Worm (Caenorhabditis elegans): Measurements from ENCODE around the gene athp-2.

The athp-2 gene

DNA sequence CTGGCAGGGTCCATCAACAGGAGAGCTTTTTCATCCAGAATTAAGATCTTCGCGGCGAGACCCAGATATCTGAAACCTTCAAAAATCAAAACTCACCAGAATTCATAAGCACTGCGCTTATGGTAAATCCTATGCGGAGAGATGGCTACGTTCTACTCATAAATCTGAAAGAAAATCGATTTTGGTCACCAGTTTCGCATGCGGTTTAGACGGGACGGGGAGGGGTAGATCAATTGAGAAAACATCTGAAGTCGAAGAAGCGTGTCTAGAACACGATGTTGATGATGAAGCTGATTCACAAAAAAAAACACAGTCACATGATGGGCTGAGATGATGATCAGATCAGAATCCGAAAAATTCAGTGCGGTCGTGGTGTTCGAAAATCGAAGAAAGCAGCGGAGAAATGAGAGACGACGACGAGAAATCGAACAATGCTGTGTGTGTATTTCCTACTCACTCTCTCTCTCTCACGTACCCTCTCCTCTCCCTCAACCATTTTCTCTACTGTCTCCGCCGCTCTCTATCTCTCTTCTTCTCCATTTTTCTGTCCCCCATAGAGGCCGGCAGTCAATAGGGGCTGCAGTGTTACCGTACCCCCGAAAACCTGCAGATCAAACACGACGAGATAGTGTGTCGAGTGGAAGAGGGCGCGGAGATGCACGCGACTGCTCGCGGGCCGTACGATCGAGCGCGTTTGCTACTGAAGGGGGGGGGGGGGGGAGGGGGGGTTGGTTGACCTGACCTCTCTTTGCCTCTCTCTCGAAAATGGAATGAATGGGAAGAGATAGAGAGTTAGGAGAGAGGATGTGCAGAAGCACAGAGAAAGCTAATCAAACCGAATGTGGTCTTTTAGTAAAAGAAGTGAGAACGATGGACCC lies 36.6 kb downstream of the athp-2 start, which contains the start of gene ntl-2 (continued):
- TF ChIP-seq C08G9.2 (tag; optimal IDR thresholded peaks at IDR 0.05) (peak; percentile 51), ceh-14 (tag; optimal IDR thresholded peaks at IDR 0.05) (peak; percentile 60), ttx-3 (tag; optimal IDR thresholded peaks at IDR 0.05) (no peak), ceh-30 (tag; optimal IDR thresholded peaks at IDR 0.05) (peak; percentile 66), sox-4 (tag; optimal IDR thresholded peaks at IDR 0.05) (peak; percentile 52), che-1 (tag; optimal IDR thresholded peaks at IDR 0.05) (peak; percentile 67), ceh-31 (tag; optimal IDR thresholded peaks at IDR 0.05) (peak; percentile 86), ceh-22 (tag; optimal IDR thresholded peaks at IDR 0.05) (peak; percentile 30), mec-3 (tag; optimal IDR thresholded peaks at IDR 0.05; ENCODE audit: borderline replicate concordance) (no peak), dve-1 (tag; optimal IDR thresholded peaks at IDR 0.05) (peak; percentile 85), lin-11 (tag; optimal IDR thresholded peaks at IDR 0.05) (peak; percentile 41), nfya-1 (tag; optimal IDR thresholded peaks at IDR 0.05) (peak; percentile 99), K09A11.1 (tag; optimal IDR thresholded peaks at IDR 0.05; ENCODE audit: insufficient read depth) (no peak), ceh-34 (tag; optimal IDR thresholded peaks at IDR 0.05) (peak; percentile 76), ahr-1 (tag; optimal IDR thresholded peaks at IDR 0.05) (no peak), fax-1 (tag; optimal IDR thresholded peaks at IDR 0.05) (peak; percentile 3), sdc-2 (tag; optimal IDR thresholded peaks at IDR 0.05) (peak; percentile 62), pag-3 (tag; optimal IDR thresholded peaks at IDR 0.05; ENCODE audit: borderline replicate concordance) (no peak), hlh-8 (tag; optimal IDR thresholded peaks at IDR 0.05) (no peak), ceh-6 (GFP tag; optimal IDR thresholded peaks at IDR 0.05) (peak; percentile 68), npax-4 (tag; optimal IDR thresholded peaks at IDR 0.05) (no peak), unc-3 (GFP tag; conservative IDR thresholded peaks at IDR 0.05) (0 out of 2 replicates have a peak, but pooled peaks have one; percentile 44), unc-3 (tag; optimal IDR thresholded peaks at IDR 0.05) (peak; percentile 64), ceh-19 (GFP tag; optimal IDR thresholded peaks at IDR 0.05) (peak; percentile 87)

DNA sequence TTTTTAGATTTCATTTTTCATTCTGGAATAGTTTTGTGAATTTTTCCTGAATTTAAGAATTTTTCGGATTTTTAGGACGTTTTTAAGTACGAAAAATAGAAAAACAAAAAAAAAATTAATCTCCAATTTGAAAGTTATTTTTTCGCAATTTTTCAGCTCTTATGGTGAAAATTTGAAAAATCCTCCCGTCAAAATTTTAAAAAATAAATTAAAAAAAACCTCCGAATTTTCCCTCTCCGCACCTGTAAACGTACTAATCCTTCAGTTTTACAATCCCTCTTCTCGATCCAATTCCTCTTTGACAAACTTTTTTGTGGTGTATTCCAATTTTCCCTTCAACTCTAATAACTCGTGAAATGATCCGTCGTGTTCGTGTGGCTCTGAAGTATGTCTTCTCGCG lies 38.2 kb downstream of the athp-2 start, which contains the start of gene B0286.1:
Gene B0286.1, plus strand, starts transcription at position 301 of the 400 bp plus-strand sequence.
- TF ChIP-seq hlh-6 (tag; optimal IDR thresholded peaks at IDR 0.05) (no peak), madf-2 (tag; optimal IDR thresholded peaks at IDR 0.05) (no peak), ahr-1 (tag; optimal IDR thresholded peaks at IDR 0.05) (no peak), syd-9 (tag; optimal IDR thresholded peaks at IDR 0.05) (no peak), sox-2 (GFP tag; IDR thresholded peaks at IDR 0.05) (no peak), eyg-1 (tag; optimal IDR thresholded peaks at IDR 0.05) (no peak), ceh-31 (tag; optimal IDR thresholded peaks at IDR 0.05) (no peak), hlh-13 (GFP tag; optimal IDR thresholded peaks at IDR 0.05) (no peak), ceh-6 (GFP tag; optimal IDR thresholded peaks at IDR 0.05) (no peak)

DNA sequence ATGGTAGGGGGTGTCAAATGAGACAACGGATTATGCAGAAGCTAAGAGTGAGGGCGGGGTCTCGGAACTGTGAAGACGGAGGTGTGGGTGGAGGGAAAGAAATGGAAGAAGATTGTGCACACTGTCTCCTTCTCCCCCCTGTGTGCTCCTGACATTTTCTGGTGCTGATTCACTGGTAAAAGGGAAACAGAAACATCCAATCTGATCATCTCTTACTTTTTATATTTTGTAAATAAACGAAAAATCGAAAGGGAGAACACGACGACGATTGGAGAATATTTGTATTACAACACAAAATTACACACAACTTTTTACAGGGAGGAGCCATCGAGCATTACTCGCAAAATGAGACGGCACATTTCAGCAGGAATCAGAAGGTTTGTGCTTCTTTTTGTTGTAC lies 43.3 kb downstream of the athp-2 start, which contains the start of gene fkh-6:
Gene fkh-6, minus strand, starts transcription at position 101 of the 400 bp plus-strand sequence.
- TF ChIP-seq ceh-19 (GFP tag; optimal IDR thresholded peaks at IDR 0.05) = no peak

DNA sequence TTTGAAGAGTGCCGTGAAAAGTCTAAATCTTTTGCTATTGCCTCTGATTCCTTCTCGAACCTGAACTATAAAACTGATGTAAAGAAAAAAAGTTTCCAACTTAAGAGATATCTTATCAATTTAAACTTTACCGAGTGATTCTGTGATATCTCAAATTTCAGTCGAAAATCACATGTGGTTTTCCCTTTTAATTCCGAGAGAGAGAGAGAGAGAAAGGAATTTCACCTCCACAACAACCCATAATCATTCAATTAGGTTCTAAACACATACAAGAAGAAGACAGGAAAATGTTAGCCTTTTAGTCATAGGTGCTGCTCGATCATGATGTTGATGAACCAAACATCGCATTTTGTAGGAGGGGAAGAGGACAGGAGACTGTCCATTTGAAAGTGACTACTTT lies 51.1 kb downstream of the athp-2 start:
- TF ChIP-seq hlh-13 (GFP tag; optimal IDR thresholded peaks at IDR 0.05) (no peak), ceh-22 (tag; optimal IDR thresholded peaks at IDR 0.05) (no peak), dve-1 (tag; optimal IDR thresholded peaks at IDR 0.05) (no peak), ceh-19 (GFP tag; optimal IDR thresholded peaks at IDR 0.05) (no peak), ceh-14 (tag; optimal IDR thresholded peaks at IDR 0.05) (no peak), pag-3 (tag; optimal IDR thresholded peaks at IDR 0.05; ENCODE audit: borderline replicate concordance) (no peak), lim-6 (tag; optimal IDR thresholded peaks at IDR 0.05) (no peak), unc-42 (tag; optimal IDR thresholded peaks at IDR 0.05) (no peak), npax-4 (tag; optimal IDR thresholded peaks at IDR 0.05) (no peak), rnt-1 (tag; optimal IDR thresholded peaks at IDR 0.05) (no peak), F13H6.1 (tag; optimal IDR thresholded peaks at IDR 0.05) (no peak), ets-4 (tag; optimal IDR thresholded peaks at IDR 0.05) (no peak), ztf-16 (tag; optimal IDR thresholded peaks at IDR 0.05) (no peak), C38D4.7 (GFP tag; optimal IDR thresholded peaks at IDR 0.05) (no peak), hlh-6 (tag; optimal IDR thresholded peaks at IDR 0.05) (no peak), fax-1 (tag; optimal IDR thresholded peaks at IDR 0.05) (no peak), eyg-1 (tag; optimal IDR thresholded peaks at IDR 0.05) (no peak), zip-5 (tag; optimal IDR thresholded peaks at IDR 0.05) (no peak), pha-2 (tag; optimal IDR thresholded peaks at IDR 0.05) (no peak)

Data from whole organism, late embryonic.